Worm (Caenorhabditis elegans) whole organism, midembryonic: ENCODE data around the gene F28E10.4.

Source experiments
- T22C8.4 ChIP-seq: fragments of 200-800 bp; sonication (Bioruptor generic); IDR thresholded peaks from 2 replicates; pipeline ENCODE4 v1.3.6; 2022; ENCODE audit warnings: missing genetic modification characterization, missing compliant biosample characterization
- cog-1 ChIP-seq: sonication (generic microtip); optimal IDR thresholded peaks from 2 replicates; lab custom pipeline; 2016; ENCODE audit warnings: missing genetic modification characterization, missing compliant biosample characterization
- flt-1 ChIP-seq: fragments of 200-800 bp; sonication (Bioruptor generic); IDR thresholded peaks from 2 replicates; pipeline ENCODE4 v1.3.6; 2022; ENCODE audit warnings: missing genetic modification characterization, missing compliant biosample characterization
- klf-2 ChIP-seq: fragments of 200-800 bp; sonication (Bioruptor generic); conservative IDR thresholded peaks from 2 replicates; pipeline ENCODE4 v1.3.6; 2022; ENCODE audit warnings: missing genetic modification reagents, missing genetic modification characterization, missing compliant biosample characterization
- med-1 ChIP-seq: sonication (generic microtip); optimal IDR thresholded peaks from 2 replicates; lab custom pipeline; 2017; ENCODE audit warnings: missing genetic modification characterization, mild to moderate bottlenecking, missing compliant biosample characterization, antibody characterized with exemption, missing genetic modification reagents; ENCODE audit not compliant: insufficient read depth
- ref-1 ChIP-seq: fragments of 200-800 bp; sonication (Bioruptor generic); conservative IDR thresholded peaks from 2 replicates; pipeline ENCODE4 v1.3.6; 2022; ENCODE audit warnings: missing genetic modification reagents, missing genetic modification characterization, missing compliant biosample characterization
- tab-1 ChIP-seq: fragments of 200-800 bp; sonication (Bioruptor generic); IDR thresholded peaks from 2 replicates; pipeline ENCODE4 v1.3.6; 2022; ENCODE audit warnings: missing genetic modification characterization, missing compliant biosample characterization
- ztf-23 ChIP-seq: fragments of 200-800 bp; sonication (Bioruptor generic); IDR thresholded peaks from 2 replicates; pipeline ENCODE4 v1.3.6; 2022; ENCODE audit warnings: missing genetic modification reagents, missing genetic modification characterization, missing compliant biosample characterization
- ztf-29 ChIP-seq: fragments of 200-800 bp; sonication (Bioruptor generic); IDR thresholded peaks from 2 replicates; pipeline ENCODE4 v1.3.6; 2022; ENCODE audit warnings: missing genetic modification reagents, missing genetic modification characterization, missing compliant biosample characterization

ce11 chrIV:4542972-4543371, 24.3 kb downstream of the F28E10.4 start:
- TF ChIP-seq tab-1 (GFP tag; lab: Robert Waterston, UW) (no peak), ref-1 (GFP tag; lab: Robert Waterston, UW) (no peak), T22C8.4 (GFP tag; lab: Robert Waterston, UW) (no peak), cog-1 (no peak), klf-2 (GFP tag; lab: Robert Waterston, UW) (no peak), ztf-23 (GFP tag; lab: Robert Waterston, UW) (no peak), flt-1 (GFP tag; lab: Robert Waterston, UW) (no peak), med-1 (GFP tag; lab: Kevin White, UChicago) (no peak), ztf-29 (GFP tag; lab: Robert Waterston, UW) (no peak)
